Fruit fly (Drosophila melanogaster): ENCODE results near the gene bel.

The bel gene

dm6 chr3R:8652731-8653130, 7.8 kb downstream of the bel start, which contains the start of the genes Sys1 and Dhod (continued):
- TF ChIP-seq maf-S (GFP tag; optimal IDR thresholded peaks at IDR 0.05), result peak; percentile 67
- peak; percentile 28 for TF ChIP-seq tap (tag; optimal IDR thresholded peaks at IDR 0.05)
- TF ChIP-seq knrl (GFP tag; IDR thresholded peaks at IDR 0.05; ENCODE audit: partially characterized antibody), result peak; percentile 87
- TF ChIP-seq cato (GFP tag; optimal IDR thresholded peaks at IDR 0.05; ENCODE audit: borderline replicate concordance), result peak; percentile 41
- no peak for TF ChIP-seq p53 (GFP tag; optimal IDR thresholded peaks at IDR 0.05)
- no peak for TF ChIP-seq prd (optimal IDR thresholded peaks at IDR 0.05)
- peak; percentile 83 for TF ChIP-seq prd (GFP tag; IDR thresholded peaks at IDR 0.05)
- TF ChIP-seq CG15479 (GFP tag; optimal IDR thresholded peaks at IDR 0.05), result no peak
- peak; percentile 84 for TF ChIP-seq CG16813 (GFP tag; IDR thresholded peaks at IDR 0.05; ENCODE audit: partially characterized antibody)
- peak; percentile 41 for TF ChIP-seq zen (tag; optimal IDR thresholded peaks at IDR 0.05)
- no peak for TF ChIP-seq CG15073 (GFP tag; optimal IDR thresholded peaks at IDR 0.05)
- TF ChIP-seq CG32772 (GFP tag; IDR thresholded peaks at IDR 0.05), result peak; percentile 60
- peak; percentile 49 for TF ChIP-seq bab2 (GFP tag; optimal IDR thresholded peaks at IDR 0.05)
- peak; percentile 68 for TF ChIP-seq sug (tag; optimal IDR thresholded peaks at IDR 0.05)
- TF ChIP-seq CG7357 (GFP tag; IDR thresholded peaks at IDR 0.05), result peak; percentile 30; the same call in 1 of the 3 replicates
- no peak for TF ChIP-seq Hr39 (optimal IDR thresholded peaks at IDR 0.05)
- no peak for TF ChIP-seq btn (GFP tag; optimal IDR thresholded peaks at IDR 0.05)
- TF ChIP-seq caup (GFP tag; optimal IDR thresholded peaks at IDR 0.05; ENCODE audit: severe bottlenecking), result peak; percentile 54
- TF ChIP-seq seq (GFP tag; IDR thresholded peaks at IDR 0.05), result 0 out of 2 replicates have a peak, but pooled peaks have one; percentile 34
- peak; percentile 72 for TF ChIP-seq sd (tag; optimal IDR thresholded peaks at IDR 0.05)
- no peak for TF ChIP-seq CG1832 (GFP tag; optimal IDR thresholded peaks at IDR 0.05)
- TF ChIP-seq B-H1 (GFP tag; IDR thresholded peaks at IDR 0.05), result peak; percentile 35; the same call in 1 of the 3 replicates
- no peak for TF ChIP-seq CG1529 (GFP tag; optimal IDR thresholded peaks at IDR 0.05)
- TF ChIP-seq CG14441 (GFP tag; IDR thresholded peaks at IDR 0.05), result peak; percentile 69
- peak; percentile 72 for TF ChIP-seq NC2β (GFP tag; optimal IDR thresholded peaks at IDR 0.05)
- TF ChIP-seq CG9437 (GFP tag; optimal IDR thresholded peaks at IDR 0.05), result peak; percentile 15
- peak; percentile 58 for TF ChIP-seq CG11504 (tag; optimal IDR thresholded peaks at IDR 0.05)
- no peak for TF ChIP-seq CG12236 (GFP tag; optimal IDR thresholded peaks at IDR 0.05)
- TF ChIP-seq gem (tag; optimal IDR thresholded peaks at IDR 0.05), result peak; percentile 75
- TF ChIP-seq NK7.1 (GFP tag; optimal IDR thresholded peaks at IDR 0.05), result peak; percentile 39
- peak; percentile 69 to 75 for TF ChIP-seq dpn (GFP tag; optimal IDR thresholded peaks at IDR 0.05)
- peak; percentile 51 for TF ChIP-seq Atf-2 (GFP tag; optimal IDR thresholded peaks at IDR 0.05)
- peak; percentile 34 for TF ChIP-seq Side (GFP tag; optimal IDR thresholded peaks at IDR 0.05)
- peak; percentile 61 for TF ChIP-seq CG12744 (GFP tag; optimal IDR thresholded peaks at IDR 0.05)
- TF ChIP-seq pros (GFP tag; optimal IDR thresholded peaks at IDR 0.05), result no peak
- TF ChIP-seq Hr78 (GFP tag; optimal IDR thresholded peaks at IDR 0.05), result no peak
- no peak for TF ChIP-seq CG7745 (tag; optimal IDR thresholded peaks at IDR 0.05)
- 0 out of 3 replicates have a peak, but pooled peaks have one; percentile 40 for TF ChIP-seq C15 (GFP tag; IDR thresholded peaks at IDR 0.05)
- peak; percentile 58 for TF ChIP-seq dm (GFP tag; optimal IDR thresholded peaks at IDR 0.05)
- peak; percentile 81 for TF ChIP-seq CG2116 (GFP tag; optimal IDR thresholded peaks at IDR 0.05)
- TF ChIP-seq nau (GFP tag; optimal IDR thresholded peaks at IDR 0.05), result no peak
- no peak for TF ChIP-seq Oaz (GFP tag; IDR thresholded peaks at IDR 0.05)
- TF ChIP-seq Sin3A (optimal IDR thresholded peaks at IDR 0.05), result peak; percentile 45
- peak; percentile 25 for TF ChIP-seq pb (GFP tag; optimal IDR thresholded peaks at IDR 0.05)
- no peak for TF ChIP-seq CG15601 (tag; optimal IDR thresholded peaks at IDR 0.05)
- TF ChIP-seq CG11398 (GFP tag; optimal IDR thresholded peaks at IDR 0.05), result peak; percentile 43
- peak; percentile 62; the same call in 1 of the 2 replicates for TF ChIP-seq tna (GFP tag; IDR thresholded peaks at IDR 0.05; ENCODE audit: partially characterized antibody)
- TF ChIP-seq pfk (GFP tag; optimal IDR thresholded peaks at IDR 0.05), result no peak
- no peak for TF ChIP-seq CG11696 (GFP tag; IDR thresholded peaks at IDR 0.05)
- TF ChIP-seq CG33557 (GFP tag; optimal IDR thresholded peaks at IDR 0.05), result peak; percentile 28
- TF ChIP-seq MTF-1 (GFP tag; optimal IDR thresholded peaks at IDR 0.05; ENCODE audit: borderline replicate concordance), result no peak
